Worm (Caenorhabditis elegans): Measurements from ENCODE around the gene F41G3.10.

DNA sequence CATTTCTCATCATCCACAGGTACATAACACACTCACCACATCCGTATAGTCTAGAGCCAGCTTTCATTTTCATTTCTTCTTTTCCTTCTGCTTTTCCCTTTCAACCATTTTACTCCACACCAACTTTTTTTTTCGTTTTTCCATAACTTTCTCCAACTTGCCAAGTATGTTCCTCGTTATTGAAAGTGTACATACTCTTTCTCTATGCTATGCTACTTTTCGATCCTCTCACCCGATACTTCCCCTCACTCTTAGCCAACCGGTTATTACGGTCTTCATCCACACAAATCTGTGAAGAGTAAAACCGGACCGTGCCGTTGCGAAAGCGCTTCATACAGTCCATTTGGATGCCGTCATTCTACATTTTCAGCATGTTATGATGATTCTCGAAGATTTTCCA lies 42.6 kb upstream of the F41G3.10 start, which contains the start of gene T13C2.2:
- TF ChIP-seq unc-62 (GFP tag; optimal IDR thresholded peaks at IDR 0.05), result no peak
- TF ChIP-seq ztf-4 (tag; optimal IDR thresholded peaks at IDR 0.05), result no peak
- no peak for TF ChIP-seq jun-1 (tag; optimal IDR thresholded peaks at IDR 0.05)
- TF ChIP-seq fkh-8 (tag; optimal IDR thresholded peaks at IDR 0.05), result no peak
- TF ChIP-seq zip-4 (GFP tag; optimal IDR thresholded peaks at IDR 0.05), result no peak
- TF ChIP-seq vab-15 (tag; optimal IDR thresholded peaks at IDR 0.05), result no peak

Data from whole organism, L1 larva.